Fruit fly (Drosophila melanogaster) whole organism, embryonic: Measurements from ENCODE around the gene CG17364.

Source experiments
- Ada2b ChIP-seq: fragments of 200-800 bp; sonication (Bioruptor generic); IDR thresholded peaks from 2 replicates; pipeline ENCODE4 v1.3.6; 2022; ENCODE audit warnings: missing biosample characterization, missing genetic modification characterization
- CG1024 ChIP-seq: fragments of 200-800 bp; sonication (Bioruptor generic); IDR thresholded peaks from 2 replicates; pipeline ENCODE4 v1.3.6; 2022; ENCODE audit warnings: missing biosample characterization, missing genetic modification characterization
- CG12155 ChIP-seq: fragments of 200-800 bp; sonication (Bioruptor generic); optimal IDR thresholded peaks from 3 replicates; lab custom pipeline; 2016; ENCODE audit warnings: missing biosample characterization, missing genetic modification characterization
- CG16863 ChIP-seq: fragments of 200-800 bp; sonication (Bioruptor generic); optimal IDR thresholded peaks from 3 replicates; lab custom pipeline; 2016; ENCODE audit warnings: missing biosample characterization, missing genetic modification characterization
- CG6272 ChIP-seq: fragments of 200-800 bp; sonication (Bioruptor generic); IDR thresholded peaks from 2 replicates; pipeline ENCODE4 v1.3.6; 2022; ENCODE audit warnings: missing biosample characterization, missing genetic modification characterization
- CG7556 ChIP-seq: fragments of 200-800 bp; sonication (Bioruptor generic); optimal IDR thresholded peaks from 2 replicates; lab custom pipeline; 2017; ENCODE audit warnings: missing biosample characterization, mild to moderate bottlenecking, missing genetic modification characterization
- CG8388 ChIP-seq: fragments of 200-800 bp; sonication (Bioruptor generic); optimal IDR thresholded peaks from 2 replicates; lab custom pipeline; 2019; ENCODE audit warnings: missing biosample characterization, mild to moderate bottlenecking, missing genetic modification characterization, moderate library complexity
- CG8478 ChIP-seq: fragments of >200 bp; optimal IDR thresholded peaks from 2 replicates; lab custom pipeline; 2018
- eyg ChIP-seq: fragments of 200-800 bp; sonication (Bioruptor generic); optimal IDR thresholded peaks from 3 replicates; lab custom pipeline; 2016; ENCODE audit warnings: missing biosample characterization, missing genetic modification characterization
- fru ChIP-seq: fragments of >200 bp; optimal IDR thresholded peaks from 2 replicates; lab custom pipeline; 2017
- klu ChIP-seq: fragments of 200-800 bp; sonication (Bioruptor generic); IDR thresholded peaks from 2 replicates; pipeline ENCODE4 v1.3.6; 2022; ENCODE audit warnings: missing biosample characterization, missing genetic modification characterization
- lab ChIP-seq: fragments of 200-800 bp; sonication (Bioruptor generic); optimal IDR thresholded peaks from 3 replicates; lab custom pipeline; 2017; ENCODE audit warnings: missing biosample characterization, missing genetic modification characterization, mild to moderate bottlenecking, moderate library complexity, missing genetic modification reagents
- zen2 ChIP-seq: fragments of 200-800 bp; sonication (Bioruptor generic); IDR thresholded peaks from 3 replicates; pipeline ENCODE4 v1.3.6; 2022; ENCODE audit warnings: missing biosample characterization, missing genetic modification characterization; ENCODE audit not compliant: partially characterized antibody

DNA sequence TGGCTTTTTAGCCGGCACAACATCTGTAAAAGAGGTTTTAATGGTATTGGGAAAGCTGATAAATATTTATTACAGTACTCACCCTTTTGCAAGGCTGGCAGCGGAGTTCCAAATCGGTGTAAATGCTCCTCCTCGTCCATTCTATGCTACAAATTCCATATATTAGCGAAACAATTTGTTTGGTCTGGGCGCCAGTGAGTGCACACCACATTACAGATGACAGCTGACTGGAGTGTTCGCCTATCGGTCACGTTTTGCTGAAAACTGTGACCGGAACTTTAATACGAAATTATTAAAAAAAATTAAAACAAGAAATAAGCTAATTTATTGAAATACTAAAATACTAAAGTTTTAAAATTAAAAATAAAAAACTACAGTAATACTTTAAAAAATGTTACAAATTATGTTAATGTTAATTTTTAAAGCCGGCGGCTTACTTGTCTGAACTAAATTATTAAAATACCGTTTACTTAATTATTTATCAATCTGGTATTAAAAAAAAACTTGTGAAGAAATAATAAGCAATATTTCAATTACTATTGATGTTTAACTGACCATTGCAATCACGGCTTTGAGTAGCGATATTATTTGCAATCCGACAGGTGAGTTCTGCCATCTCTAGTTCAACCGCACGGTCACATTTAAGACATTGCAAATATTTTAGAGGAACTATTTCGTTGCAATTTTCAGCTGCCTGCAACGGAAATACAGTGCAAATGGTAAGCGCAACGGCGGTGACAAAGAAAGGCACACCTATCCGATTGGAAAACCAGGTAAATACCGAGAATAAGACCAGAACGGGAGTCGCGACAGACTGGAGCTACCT is 64.2 kb downstream of the CG17364 start, which contains the start of the genes CG8833 and DCTN1-p150:
- TF ChIP-seq klu (no peak), Ada2b (GFP tag; lab: Robert Waterston, UW) (no peak), CG8388 (GFP tag; lab: Kevin White, UChicago) (no peak), CG7556 (peak; percentile 20), CG1024 (GFP tag; lab: Robert Waterston, UW) (no peak), fru (lab: Kevin White, UChicago) (no peak), CG8478 (no peak), CG12155 (peak; percentile 54), CG6272 (GFP tag; lab: Robert Waterston, UW) (peak; percentile 38; the same call in 1 of the 2 replicates), CG16863 (peak; percentile 4), lab (GFP tag; lab: Kevin White, UChicago) (no peak), eyg (GFP tag; lab: Kevin White, UChicago) (no peak), zen2 (no peak)
